Fruit fly (Drosophila melanogaster) whole organism, adult: ENCODE measurements around the gene Wbp2.

Experiments
- CG11617 ChIP-seq: fragments of 200-800 bp; sonication (Bioruptor generic); optimal IDR thresholded peaks from 2 replicates; lab custom pipeline; 2017; ENCODE audit warnings: mild to moderate bottlenecking, missing biosample characterization, missing genetic modification reagents, missing genetic modification characterization
- CG12768 ChIP-seq: fragments of 200-800 bp; sonication (Bioruptor generic); optimal IDR thresholded peaks from 2 replicates; lab custom pipeline; 2017; ENCODE audit warnings: missing biosample characterization, missing genetic modification characterization, mild to moderate bottlenecking, moderate library complexity, missing genetic modification reagents
- CG14711 ChIP-seq: fragments of 200-800 bp; sonication (Bioruptor generic); optimal IDR thresholded peaks from 2 replicates; lab custom pipeline; 2018; ENCODE audit warnings: missing biosample characterization, mild to moderate bottlenecking, missing genetic modification characterization, moderate library complexity
- CG1620 ChIP-seq: fragments of 200-800 bp; sonication (Bioruptor generic); optimal IDR thresholded peaks from 2 replicates; lab custom pipeline; 2016; ENCODE audit warnings: missing biosample characterization, missing genetic modification characterization
- CG33017 ChIP-seq: fragments of 200-800 bp; sonication (Bioruptor generic); optimal IDR thresholded peaks from 2 replicates; lab custom pipeline; 2018; ENCODE audit warnings: missing biosample characterization, mild to moderate bottlenecking, missing genetic modification characterization, moderate library complexity
- CG5204 ChIP-seq: fragments of 200-800 bp; sonication (Bioruptor generic); optimal IDR thresholded peaks from 2 replicates; lab custom pipeline; 2016; ENCODE audit warnings: missing biosample characterization, missing genetic modification characterization
- CG7045 ChIP-seq: fragments of 200-800 bp; sonication (Bioruptor generic); optimal IDR thresholded peaks from 2 replicates; lab custom pipeline; 2017; ENCODE audit warnings: missing biosample characterization, mild to moderate bottlenecking, missing genetic modification characterization
- CG7101 ChIP-seq: fragments of 200-800 bp; sonication (Bioruptor generic); optimal IDR thresholded peaks from 2 replicates; lab custom pipeline; 2018; ENCODE audit warnings: missing biosample characterization, mild to moderate bottlenecking, missing genetic modification characterization, moderate library complexity
- Clk ChIP-seq: fragments of 200-800 bp; sonication (Bioruptor generic); optimal IDR thresholded peaks from 2 replicates; lab custom pipeline; 2017; ENCODE audit warnings: missing biosample characterization, missing genetic modification characterization
- Crg-1 ChIP-seq: fragments of 200-800 bp; sonication (Bioruptor generic); optimal IDR thresholded peaks from 2 replicates; lab custom pipeline; 2016; ENCODE audit warnings: missing biosample characterization, missing genetic modification characterization
- Hr96 ChIP-seq: fragments of 200-800 bp; sonication (Bioruptor generic); optimal IDR thresholded peaks from 2 replicates; lab custom pipeline; 2016; ENCODE audit warnings: missing biosample characterization, missing genetic modification characterization
- Mnt ChIP-seq: fragments of 200-800 bp; sonication (Bioruptor generic); optimal IDR thresholded peaks from 2 replicates; lab custom pipeline; 2016; ENCODE audit warnings: missing biosample characterization, mild to moderate bottlenecking, missing genetic modification characterization
- bab1 ChIP-seq: fragments of 200-800 bp; sonication (Bioruptor generic); optimal IDR thresholded peaks from 3 replicates; lab custom pipeline; 2019; ENCODE audit warnings: missing biosample characterization, mild to moderate bottlenecking, missing genetic modification characterization, moderate library complexity
- cic ChIP-seq: fragments of 200-800 bp; sonication (Bioruptor generic); optimal IDR thresholded peaks from 2 replicates; lab custom pipeline; 2017; ENCODE audit warnings: missing biosample characterization, mild to moderate bottlenecking, missing genetic modification characterization, moderate library complexity
- cnc ChIP-seq, 2 experiments: fragments of >200 bp; optimal IDR thresholded peaks; 2 replicates each; lab custom pipeline; 2017
- kay ChIP-seq: fragments of 200-800 bp; sonication (Bioruptor generic); peaks from one replicate; lab custom pipeline; 2016; ENCODE audit warnings: missing biosample characterization, missing genetic modification characterization, borderline replicate concordance
- ovo ChIP-seq: fragments of 200-800 bp; sonication (Bioruptor generic); optimal IDR thresholded peaks from 2 replicates; lab custom pipeline; 2016; ENCODE audit warnings: missing biosample characterization, missing genetic modification characterization
- pad ChIP-seq: fragments of 200-800 bp; sonication (Bioruptor generic); optimal IDR thresholded peaks from 3 replicates; lab custom pipeline; 2017; ENCODE audit warnings: missing biosample characterization, missing genetic modification characterization, mild to moderate bottlenecking, moderate library complexity, missing genetic modification reagents
- tj ChIP-seq: fragments of 200-800 bp; sonication (Bioruptor generic); optimal IDR thresholded peaks from 3 replicates; lab custom pipeline; 2017; ENCODE audit warnings: missing biosample characterization, mild to moderate bottlenecking, missing genetic modification characterization, moderate library complexity
- toe ChIP-seq: fragments of 200-800 bp; sonication (Bioruptor generic); optimal IDR thresholded peaks from 2 replicates; lab custom pipeline; 2016; ENCODE audit warnings: missing biosample characterization, missing genetic modification characterization

The Wbp2 gene

DNA sequence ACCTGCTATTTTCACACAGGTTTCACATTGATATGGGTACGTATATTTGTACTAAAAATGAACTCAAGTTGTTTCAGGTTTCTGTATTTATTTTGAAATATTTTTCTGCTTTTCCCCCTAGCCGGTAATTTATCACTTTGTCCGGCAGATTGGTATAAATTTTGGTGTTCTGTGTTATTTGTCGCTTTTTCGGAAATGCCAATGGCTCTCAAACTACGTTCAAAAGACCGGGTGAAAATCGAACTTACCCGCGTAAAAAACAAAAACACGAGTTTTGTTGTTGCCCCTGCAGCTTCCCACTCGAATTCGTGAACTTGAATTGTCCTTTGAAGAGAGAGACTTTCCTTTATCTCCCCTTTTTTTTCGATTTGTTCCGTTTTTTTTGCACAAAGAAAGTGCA lies 7.4 kb upstream of the Wbp2 start:
- TF ChIP-seq kay (GFP tag; lab: Kevin White, UChicago) (no peak), toe (GFP tag; lab: Kevin White, UChicago) (no peak), Crg-1 (no peak), Mnt (GFP tag; lab: Kevin White, UChicago) (no peak), tj (GFP tag; lab: Kevin White, UChicago) (no peak), Clk (no peak), cic (GFP tag; lab: Kevin White, UChicago) (no peak), bab1 (GFP tag; lab: Kevin White, UChicago) (no peak), CG7101 (tag; lab: Kevin White, UChicago) (no peak), cnc (optimal IDR thresholded peaks at IDR 0.05; lab: Kevin White, UChicago) (no peak), CG33017 (tag; lab: Kevin White, UChicago) (no peak), pad (GFP tag; lab: Kevin White, UChicago) (no peak), CG1620 (GFP tag; lab: Kevin White, UChicago) (no peak), CG12768 (GFP tag; lab: Kevin White, UChicago) (no peak), ovo (GFP tag; lab: Kevin White, UChicago) (no peak), CG5204 (GFP tag; lab: Kevin White, UChicago) (no peak), CG14711 (tag; lab: Kevin White, UChicago) (no peak), CG7045 (GFP tag; lab: Kevin White, UChicago) (no peak), Hr96 (GFP tag; lab: Kevin White, UChicago) (no peak), CG11617 (GFP tag; lab: Kevin White, UChicago) (no peak)

- TF ChIP-seq CG14711 (tag; lab: Kevin White, UChicago) = peak; percentile 94
- TF ChIP-seq Crg-1 = peak; percentile 95
- TF ChIP-seq pad (GFP tag; lab: Kevin White, UChicago) = peak; percentile 87
- peak; percentile 97 for TF ChIP-seq toe (GFP tag; lab: Kevin White, UChicago)
- peak; percentile 88 for TF ChIP-seq tj (GFP tag; lab: Kevin White, UChicago)
- peak; percentile 98 for TF ChIP-seq Clk
- TF ChIP-seq CG1620 (GFP tag; lab: Kevin White, UChicago) = peak; percentile 97
- peak; percentile 98 for TF ChIP-seq CG11617 (GFP tag; lab: Kevin White, UChicago)
- peak; percentile 88 for TF ChIP-seq ovo (GFP tag; lab: Kevin White, UChicago)
- peak; percentile 97 for TF ChIP-seq bab1 (GFP tag; lab: Kevin White, UChicago)
- TF ChIP-seq CG7045 (GFP tag; lab: Kevin White, UChicago) = peak; percentile 99
- TF ChIP-seq cnc (optimal IDR thresholded peaks at IDR 0.05; lab: Kevin White, UChicago) = no peak
- TF ChIP-seq cic (GFP tag; lab: Kevin White, UChicago) = peak; percentile 94
- peak; percentile 98 for TF ChIP-seq Hr96 (GFP tag; lab: Kevin White, UChicago)
- TF ChIP-seq kay (GFP tag; lab: Kevin White, UChicago) = peak; percentile 93
- peak; percentile 98 for TF ChIP-seq CG12768 (GFP tag; lab: Kevin White, UChicago)
- TF ChIP-seq CG33017 (tag; lab: Kevin White, UChicago) = peak; percentile 99
- peak; percentile 97 for TF ChIP-seq CG7101 (tag; lab: Kevin White, UChicago)
- peak; percentile 98 for TF ChIP-seq CG5204 (GFP tag; lab: Kevin White, UChicago)
- peak; percentile 91 for TF ChIP-seq Mnt (GFP tag; lab: Kevin White, UChicago)
These were observed 6.7 kb upstream of the Wbp2 start, which contains the start of gene nebu for dm6 chr3L:12843056-12843799. TSS of gene nebu (minus strand) at chr3L:12843106.

DNA sequence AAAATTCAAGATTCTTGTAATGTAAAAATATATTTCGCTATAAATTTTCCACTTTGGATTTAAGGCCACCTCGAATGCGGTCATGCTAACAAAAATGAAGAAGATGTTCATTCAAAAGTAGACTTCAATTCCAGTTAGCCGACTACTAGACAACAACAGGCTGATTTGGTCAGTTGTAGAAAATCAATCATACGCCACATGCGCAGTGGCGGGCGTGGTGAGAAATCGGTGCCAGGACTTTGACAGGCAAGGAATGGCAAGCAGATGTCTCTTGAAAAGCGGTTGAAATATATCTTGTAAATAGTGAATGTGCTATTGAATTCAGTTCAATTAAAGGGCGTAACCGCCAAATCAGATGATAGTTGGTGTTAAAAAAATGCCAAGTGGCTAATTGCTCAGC lies 3.5 kb downstream of the Wbp2 start, which contains the start of gene Ent3:
Gene Ent3, plus strand, starts transcription at position 224 of the 400 bp plus-strand sequence.
- no peak for TF ChIP-seq pad (GFP tag; lab: Kevin White, UChicago)
- no peak for TF ChIP-seq Mnt (GFP tag; lab: Kevin White, UChicago)
- TF ChIP-seq cic (GFP tag; lab: Kevin White, UChicago) = no peak
- no peak for TF ChIP-seq CG33017 (tag; lab: Kevin White, UChicago)
- no peak for TF ChIP-seq bab1 (GFP tag; lab: Kevin White, UChicago)
- TF ChIP-seq tj (GFP tag; lab: Kevin White, UChicago) = no peak
- no peak for TF ChIP-seq kay (GFP tag; lab: Kevin White, UChicago)
- no peak for TF ChIP-seq ovo (GFP tag; lab: Kevin White, UChicago)
- no peak for TF ChIP-seq CG7101 (tag; lab: Kevin White, UChicago)
- TF ChIP-seq toe (GFP tag; lab: Kevin White, UChicago) = no peak
- no peak for TF ChIP-seq CG7045 (GFP tag; lab: Kevin White, UChicago)
- TF ChIP-seq cnc (optimal IDR thresholded peaks at IDR 0.05; lab: Kevin White, UChicago) = no peak
- no peak for TF ChIP-seq CG12768 (GFP tag; lab: Kevin White, UChicago)
- TF ChIP-seq CG1620 (GFP tag; lab: Kevin White, UChicago) = no peak
- TF ChIP-seq CG5204 (GFP tag; lab: Kevin White, UChicago) = no peak
- TF ChIP-seq Clk = no peak
- TF ChIP-seq CG14711 (tag; lab: Kevin White, UChicago) = no peak
- TF ChIP-seq Crg-1 = no peak
- no peak for TF ChIP-seq Hr96 (GFP tag; lab: Kevin White, UChicago)

- TF ChIP-seq cnc (optimal IDR thresholded peaks at IDR 0.05; lab: Kevin White, UChicago) = no peak
- TF ChIP-seq kay (GFP tag; lab: Kevin White, UChicago) = no peak
- TF ChIP-seq pad (GFP tag; lab: Kevin White, UChicago) = no peak
- TF ChIP-seq Mnt (GFP tag; lab: Kevin White, UChicago) = no peak
- no peak for TF ChIP-seq Hr96 (GFP tag; lab: Kevin White, UChicago)
- TF ChIP-seq CG12768 (GFP tag; lab: Kevin White, UChicago) = no peak
- no peak for TF ChIP-seq CG1620 (GFP tag; lab: Kevin White, UChicago)
- TF ChIP-seq CG33017 (tag; lab: Kevin White, UChicago) = no peak
- TF ChIP-seq Crg-1 = no peak
- TF ChIP-seq CG11617 (GFP tag; lab: Kevin White, UChicago) = no peak
- TF ChIP-seq ovo (GFP tag; lab: Kevin White, UChicago) = no peak
- TF ChIP-seq bab1 (GFP tag; lab: Kevin White, UChicago) = no peak
- TF ChIP-seq CG14711 (tag; lab: Kevin White, UChicago) = no peak
- TF ChIP-seq cic (GFP tag; lab: Kevin White, UChicago) = no peak
- no peak for TF ChIP-seq tj (GFP tag; lab: Kevin White, UChicago)
- TF ChIP-seq toe (GFP tag; lab: Kevin White, UChicago) = no peak
- no peak for TF ChIP-seq Clk
- no peak for TF ChIP-seq CG7101 (tag; lab: Kevin White, UChicago)
- TF ChIP-seq CG7045 (GFP tag; lab: Kevin White, UChicago) = no peak
- TF ChIP-seq CG5204 (GFP tag; lab: Kevin White, UChicago) = no peak
These were observed 7.7 kb downstream of the Wbp2 start for dm6 chr3L:12857553-12858122.
